Worm (Caenorhabditis elegans) whole organism, late embryonic: Measurements from ENCODE around the gene nspg-14.

ENCODE experiments used
- C08G9.2 ChIP-seq: sonication (generic microtip); optimal IDR thresholded peaks from 2 replicates; lab custom pipeline; 2016; ENCODE audit warnings: mild to moderate bottlenecking, missing genetic modification characterization, moderate library complexity, missing compliant biosample characterization
- C38D4.7 ChIP-seq: fragments of 200-800 bp; sonication (Bioruptor generic); optimal IDR thresholded peaks from 2 replicates; lab custom pipeline; 2018; ENCODE audit warnings: mild to moderate bottlenecking, missing genetic modification characterization, moderate library complexity, missing compliant biosample characterization
- F13H6.1 ChIP-seq: sonication (generic microtip); optimal IDR thresholded peaks from 2 replicates; lab custom pipeline; 2016; ENCODE audit warnings: missing genetic modification characterization, missing compliant biosample characterization
- K02D7.2 ChIP-seq: sonication (generic microtip); optimal IDR thresholded peaks from 2 replicates; lab custom pipeline; 2017; ENCODE audit warnings: mild to moderate bottlenecking, missing genetic modification characterization, missing compliant biosample characterization
- ahr-1 ChIP-seq: sonication (generic microtip); optimal IDR thresholded peaks from 2 replicates; lab custom pipeline; 2016; ENCODE audit warnings: missing genetic modification characterization, missing compliant biosample characterization
- ceh-18 ChIP-seq: sonication (generic microtip); optimal IDR thresholded peaks from 2 replicates; lab custom pipeline; 2016; ENCODE audit warnings: missing genetic modification characterization, missing compliant biosample characterization
- ceh-19 ChIP-seq: fragments of 200-800 bp; sonication (Bioruptor generic); optimal IDR thresholded peaks from 2 replicates; lab custom pipeline; 2018; ENCODE audit warnings: mild to moderate bottlenecking, missing genetic modification characterization, missing compliant biosample characterization
- ceh-30 ChIP-seq: fragments of 150-350 bp; optimal IDR thresholded peaks from 2 replicates; lab custom pipeline; 2014; ENCODE audit warnings: missing biosample characterization, missing genetic modification characterization
- ceh-31 ChIP-seq: sonication (generic microtip); optimal IDR thresholded peaks from 2 replicates; lab custom pipeline; 2016; ENCODE audit warnings: missing genetic modification characterization, missing compliant biosample characterization
- ceh-34 ChIP-seq: sonication (generic microtip); optimal IDR thresholded peaks from 2 replicates; lab custom pipeline; 2016; ENCODE audit warnings: mild to moderate bottlenecking, missing genetic modification characterization, missing compliant biosample characterization
- ceh-48 ChIP-seq: sonication (generic microtip); optimal IDR thresholded peaks from 2 replicates; lab custom pipeline; 2016; ENCODE audit warnings: missing genetic modification characterization, inconsistent platforms, missing compliant biosample characterization
- ceh-6 ChIP-seq: fragments of 200-800 bp; sonication (Bioruptor generic); optimal IDR thresholded peaks from 2 replicates; lab custom pipeline; 2018; ENCODE audit warnings: mild to moderate bottlenecking, missing genetic modification characterization, missing compliant biosample characterization
- ceh-9 ChIP-seq: sonication (generic microtip); optimal IDR thresholded peaks from 2 replicates; lab custom pipeline; 2016; ENCODE audit warnings: mild to moderate bottlenecking, missing genetic modification characterization, inconsistent platforms, missing compliant biosample characterization
- che-1 ChIP-seq: sonication (generic microtip); optimal IDR thresholded peaks from 2 replicates; lab custom pipeline; 2016; ENCODE audit warnings: mild to moderate bottlenecking, missing genetic modification characterization, missing compliant biosample characterization
- dmd-4 ChIP-seq: sonication (generic microtip); optimal IDR thresholded peaks from 2 replicates; lab custom pipeline; 2016; ENCODE audit warnings: borderline replicate concordance, missing genetic modification characterization, missing compliant biosample characterization
- dve-1 ChIP-seq: sonication (generic microtip); optimal IDR thresholded peaks from 2 replicates; lab custom pipeline; 2017; ENCODE audit warnings: antibody characterized with exemption, mild to moderate bottlenecking, missing genetic modification characterization, missing compliant biosample characterization
- elt-2 ChIP-seq: sonication (generic microtip); optimal IDR thresholded peaks from 2 replicates; lab custom pipeline; 2016; ENCODE audit warnings: missing genetic modification reagents, missing genetic modification characterization, missing compliant biosample characterization
- elt-4 ChIP-seq: sonication (generic microtip); optimal IDR thresholded peaks from 2 replicates; lab custom pipeline; 2016; ENCODE audit warnings: missing genetic modification characterization, missing compliant biosample characterization
- ets-4 ChIP-seq: sonication (generic microtip); optimal IDR thresholded peaks from 2 replicates; lab custom pipeline; 2016; ENCODE audit warnings: missing genetic modification characterization, missing compliant biosample characterization
- eyg-1 ChIP-seq: sonication (generic microtip); optimal IDR thresholded peaks from 2 replicates; lab custom pipeline; 2016; ENCODE audit warnings: missing genotype, missing genetic modification characterization, missing compliant biosample characterization
- fax-1 ChIP-seq: sonication (generic microtip); optimal IDR thresholded peaks from 2 replicates; lab custom pipeline; 2016; ENCODE audit warnings: missing genotype, missing genetic modification characterization, missing compliant biosample characterization
- fkh-6 ChIP-seq: sonication (generic microtip); optimal IDR thresholded peaks from 2 replicates; lab custom pipeline; 2016; ENCODE audit warnings: missing genetic modification characterization, missing compliant biosample characterization
- hlh-15 ChIP-seq: sonication (generic microtip); optimal IDR thresholded peaks from 2 replicates; lab custom pipeline; 2016; ENCODE audit warnings: missing genetic modification characterization, missing compliant biosample characterization
- hlh-6 ChIP-seq: sonication (generic microtip); optimal IDR thresholded peaks from 2 replicates; lab custom pipeline; 2016; ENCODE audit warnings: missing genotype, missing genetic modification characterization, missing compliant biosample characterization
- lim-6 ChIP-seq: sonication (generic microtip); optimal IDR thresholded peaks from 2 replicates; lab custom pipeline; 2016; ENCODE audit warnings: missing genetic modification characterization, missing compliant biosample characterization
- madf-2 ChIP-seq: sonication (generic microtip); optimal IDR thresholded peaks from 2 replicates; lab custom pipeline; 2017; ENCODE audit warnings: missing genetic modification characterization, missing compliant biosample characterization
- mec-3 ChIP-seq: sonication (generic microtip); optimal IDR thresholded peaks from 2 replicates; lab custom pipeline; 2016; ENCODE audit warnings: borderline replicate concordance, missing genetic modification characterization, missing compliant biosample characterization
- nfya-1 ChIP-seq: sonication (generic microtip); optimal IDR thresholded peaks from 2 replicates; lab custom pipeline; 2017; ENCODE audit warnings: missing genetic modification characterization, mild to moderate bottlenecking, missing compliant biosample characterization, antibody characterized with exemption, moderate library complexity
- nhr-11 ChIP-seq: fragments of 150-350 bp; optimal IDR thresholded peaks from 2 replicates; lab custom pipeline; 2014; ENCODE audit warnings: missing biosample characterization, missing genetic modification characterization
- nhr-232 ChIP-seq: sonication (generic microtip); optimal IDR thresholded peaks from 2 replicates; lab custom pipeline; 2016; ENCODE audit warnings: missing genetic modification characterization, missing compliant biosample characterization
- npax-4 ChIP-seq: sonication (generic microtip); optimal IDR thresholded peaks from 2 replicates; lab custom pipeline; 2016; ENCODE audit warnings: missing genetic modification characterization, missing compliant biosample characterization
- pat-9 ChIP-seq: fragments of 200-800 bp; sonication (Bioruptor generic); optimal IDR thresholded peaks from 2 replicates; lab custom pipeline; 2018; ENCODE audit warnings: mild to moderate bottlenecking, missing genetic modification characterization, moderate library complexity, missing compliant biosample characterization
- pha-2 ChIP-seq: sonication (generic microtip); optimal IDR thresholded peaks from 2 replicates; lab custom pipeline; 2017; ENCODE audit warnings: mild to moderate bottlenecking, missing genetic modification characterization, missing compliant biosample characterization
- pha-4 ChIP-seq: fragments of 150-350 bp; optimal IDR thresholded peaks from 2 replicates; lab custom pipeline; 2018; ENCODE audit warnings: missing biosample characterization, missing genetic modification reagents, missing genetic modification characterization
- pqm-1 ChIP-seq: sonication (generic microtip); optimal IDR thresholded peaks from 2 replicates; lab custom pipeline; 2016; ENCODE audit warnings: missing genetic modification characterization, missing compliant biosample characterization
- ref-2 ChIP-seq: sonication (generic microtip); optimal IDR thresholded peaks from 2 replicates; lab custom pipeline; 2016; ENCODE audit warnings: missing genetic modification characterization, missing compliant biosample characterization
- rnt-1 ChIP-seq: sonication (generic microtip); optimal IDR thresholded peaks from 2 replicates; lab custom pipeline; 2016; ENCODE audit warnings: missing genetic modification characterization, missing compliant biosample characterization
- sdc-2 ChIP-seq: sonication (generic microtip); optimal IDR thresholded peaks from 2 replicates; lab custom pipeline; 2016; ENCODE audit warnings: missing genotype, missing genetic modification characterization, missing compliant biosample characterization
- sox-4 ChIP-seq: sonication (generic microtip); optimal IDR thresholded peaks from 2 replicates; lab custom pipeline; 2017; ENCODE audit warnings: mild to moderate bottlenecking, missing genetic modification characterization, inconsistent platforms, missing compliant biosample characterization
- syd-9 ChIP-seq: sonication (generic microtip); optimal IDR thresholded peaks from 2 replicates; lab custom pipeline; 2016; ENCODE audit warnings: mild to moderate bottlenecking, missing genetic modification characterization, moderate library complexity, missing compliant biosample characterization
- tbx-2 ChIP-seq: sonication (generic microtip); optimal IDR thresholded peaks from 2 replicates; lab custom pipeline; 2016; ENCODE audit warnings: missing genetic modification characterization, missing compliant biosample characterization
- tbx-7 ChIP-seq: sonication (generic microtip); optimal IDR thresholded peaks from 2 replicates; lab custom pipeline; 2016; ENCODE audit warnings: missing genotype, missing genetic modification characterization, missing compliant biosample characterization
- ttx-3 ChIP-seq: sonication (generic microtip); optimal IDR thresholded peaks from 2 replicates; lab custom pipeline; 2016; ENCODE audit warnings: missing genetic modification reagents, missing genetic modification characterization, missing compliant biosample characterization
- unc-3 ChIP-seq, 2 experiments: fragments of 200-800 bp in 1 of 2; sonication (Bioruptor generic) in 1 of 2; sonication (generic microtip) in 1 of 2; conservative IDR thresholded peaks in 1 of 2; optimal IDR thresholded peaks in 1 of 2; 2 replicates each; pipeline versions ENCODE4 v1.3.6 to Lab custom; 2016 to 2022; ENCODE audit warnings: missing compliant biosample characterization in 2 of 2, missing genetic modification characterization in 2 of 2, missing genetic modification reagents in 1 of 2
- unc-42 ChIP-seq: sonication (generic microtip); optimal IDR thresholded peaks from 2 replicates; lab custom pipeline; 2016; ENCODE audit warnings: missing genotype, missing genetic modification characterization, missing compliant biosample characterization
- unc-55 ChIP-seq: sonication (generic microtip); optimal IDR thresholded peaks from 2 replicates; lab custom pipeline; 2017; ENCODE audit warnings: missing biosample characterization, missing genetic modification reagents, missing genetic modification characterization
- zip-5 ChIP-seq: sonication (generic microtip); optimal IDR thresholded peaks from 2 replicates; lab custom pipeline; 2016; ENCODE audit warnings: missing genetic modification characterization, missing compliant biosample characterization
- ztf-16 ChIP-seq: sonication (generic microtip); optimal IDR thresholded peaks from 2 replicates; lab custom pipeline; 2017; ENCODE audit warnings: missing genetic modification characterization, missing compliant biosample characterization

nspg-14 gene

ce11 chrX:5275209-5275608 lies 22.4 kb downstream of the nspg-14 start, which contains the start of gene hst-6 (continued):
- no peak for TF ChIP-seq madf-2 (tag; lab: Kevin White, UChicago)
- TF ChIP-seq ceh-19 (GFP tag; lab: Kevin White, UChicago): peak; percentile 62
- TF ChIP-seq ceh-31 (tag; lab: Kevin White, UChicago): peak; percentile 65
- peak; percentile 72 for TF ChIP-seq ref-2 (tag; lab: Kevin White, UChicago)
- no peak for TF ChIP-seq rnt-1 (tag; lab: Kevin White, UChicago)
- peak; percentile 46 for TF ChIP-seq unc-42 (tag; lab: Kevin White, UChicago)
- TF ChIP-seq ceh-48 (tag; lab: Kevin White, UChicago): peak; percentile 69
- TF ChIP-seq npax-4 (tag; lab: Kevin White, UChicago): no peak
- no peak for TF ChIP-seq ets-4 (tag; lab: Kevin White, UChicago)
- TF ChIP-seq eyg-1 (tag; lab: Kevin White, UChicago): peak; percentile 52
- no peak for TF ChIP-seq hlh-6 (tag; lab: Kevin White, UChicago)
- no peak for TF ChIP-seq pat-9
- no peak for TF ChIP-seq mec-3
- no peak for TF ChIP-seq pqm-1 (tag; lab: Kevin White, UChicago)
- TF ChIP-seq elt-2 (tag; lab: Kevin White, UChicago): peak; percentile 10
- TF ChIP-seq dmd-4 (tag; lab: Kevin White, UChicago): no peak
- TF ChIP-seq zip-5 (tag; lab: Kevin White, UChicago): no peak
- TF ChIP-seq sox-4 (tag; lab: Kevin White, UChicago): no peak
- no peak for TF ChIP-seq C08G9.2
- peak; percentile 20 for TF ChIP-seq pha-2
- no peak for TF ChIP-seq ceh-18 (tag; lab: Kevin White, UChicago)
- TF ChIP-seq unc-55 (GFP tag; lab: Kevin White, UChicago): peak; percentile 1
- TF ChIP-seq ztf-16 (tag; lab: Kevin White, UChicago): no peak
- peak; percentile 44 for TF ChIP-seq ceh-34 (tag; lab: Kevin White, UChicago)
- TF ChIP-seq fax-1: peak; percentile 11
- TF ChIP-seq nhr-232 (tag; lab: Kevin White, UChicago): no peak
- no peak for TF ChIP-seq unc-3 (GFP tag; conservative IDR thresholded peaks at IDR 0.05; lab: Robert Waterston, UW)
- TF ChIP-seq unc-3 (tag; optimal IDR thresholded peaks at IDR 0.05; lab: Kevin White, UChicago): no peak
- peak; percentile 72 for TF ChIP-seq nfya-1 (tag; lab: Kevin White, UChicago)
- TF ChIP-seq che-1 (tag; lab: Kevin White, UChicago): no peak
- TF ChIP-seq ttx-3: no peak
- no peak for TF ChIP-seq dve-1
- TF ChIP-seq K02D7.2 (tag; lab: Kevin White, UChicago): no peak
- TF ChIP-seq hlh-15 (tag; lab: Kevin White, UChicago): no peak
- no peak for TF ChIP-seq F13H6.1 (tag; lab: Kevin White, UChicago)
- no peak for TF ChIP-seq elt-4 (tag; lab: Kevin White, UChicago)
- TF ChIP-seq tbx-7 (tag; lab: Kevin White, UChicago): peak; percentile 1
- TF ChIP-seq syd-9 (tag; lab: Kevin White, UChicago): no peak
- no peak for TF ChIP-seq lim-6 (tag; lab: Kevin White, UChicago)
- no peak for TF ChIP-seq pha-4 (tag; lab: Kevin White, UChicago)
- no peak for TF ChIP-seq nhr-11
- peak; percentile 48 for TF ChIP-seq sdc-2 (tag; lab: Kevin White, UChicago)
- TF ChIP-seq ahr-1: no peak
- TF ChIP-seq C38D4.7 (GFP tag; lab: Kevin White, UChicago): no peak
- TF ChIP-seq ceh-6 (GFP tag; lab: Kevin White, UChicago): no peak
- TF ChIP-seq ceh-30 (tag; lab: Kevin White, UChicago): no peak
- TF ChIP-seq ceh-9: no peak
- TF ChIP-seq tbx-2 (tag; lab: Kevin White, UChicago): peak; percentile 58
- TF ChIP-seq fkh-6: no peak
